Fruit fly (Drosophila melanogaster): ENCODE measurements around the gene CG7889.

DNA sequence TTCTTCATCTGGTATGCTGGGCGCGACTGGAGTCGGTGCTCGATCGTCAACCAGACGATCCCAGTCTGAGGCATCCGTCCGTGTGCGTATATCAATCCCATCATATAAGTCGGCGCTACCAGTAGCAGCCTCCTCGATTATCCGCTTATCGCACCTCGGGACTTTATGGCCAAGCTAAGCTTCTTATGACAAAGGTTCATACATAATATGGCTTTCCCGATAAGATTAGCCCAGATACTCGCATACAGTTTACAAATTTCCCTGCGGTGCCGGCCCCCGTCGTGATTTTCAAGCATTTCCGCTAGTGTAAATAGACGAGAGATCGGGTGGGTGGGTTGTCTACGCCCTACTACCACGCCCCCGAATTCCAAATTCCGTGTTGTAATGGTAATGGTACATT, 36.8 kb downstream of the CG7889 start, which contains the start of gene CG8028:
- TF ChIP-seq psq (optimal IDR thresholded peaks at IDR 0.05) = no peak
- no peak for TF ChIP-seq ttk (optimal IDR thresholded peaks at IDR 0.05)

Data from Kc167 (cell line).